Fruit fly (Drosophila melanogaster): ENCODE measurements around the gene CG6356.
A peak's percentile ranks its signal among the peaks of the same experiment; 100 is the strongest.

CG6356 gene

DNA sequence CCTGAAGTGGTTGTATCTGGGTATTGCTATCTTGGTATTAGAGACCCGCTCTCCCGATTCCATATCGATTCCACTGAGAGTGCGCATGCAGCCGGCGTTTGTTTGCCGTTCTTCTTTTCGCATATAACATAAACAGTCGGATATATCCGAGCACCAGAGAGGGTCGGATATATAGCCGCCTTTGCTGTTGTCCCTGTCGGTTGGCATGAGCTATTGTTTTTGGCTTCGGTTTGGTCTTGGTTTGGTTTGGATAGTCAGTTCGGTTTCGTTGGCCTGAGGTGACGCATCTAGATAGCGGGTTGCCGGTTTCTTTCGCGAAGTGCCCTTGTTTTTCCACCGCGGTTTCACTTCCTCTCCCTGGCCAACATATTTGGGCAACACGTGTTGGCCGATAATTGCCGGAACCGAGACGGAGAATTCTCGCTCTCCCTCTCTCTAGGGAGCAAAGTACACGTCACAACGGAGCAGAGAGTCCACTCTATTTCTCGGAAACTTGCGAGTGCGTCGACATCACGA is 10.9 kb upstream of the CG6356 start, which contains the start of gene Orct2 (continued):
- TF ChIP-seq svp (GFP tag) (peak; percentile 42), CG31627 (GFP tag; optimal IDR thresholded peaks at IDR 0.05) (no peak), CG16779 (tag; optimal IDR thresholded peaks at IDR 0.05) (peak; percentile 47), net (GFP tag; optimal IDR thresholded peaks at IDR 0.05) (peak; percentile 8), eg (GFP tag; IDR thresholded peaks at IDR 0.05) (peak; percentile 28; the same call in 2 of the 3 replicates)

DNA sequence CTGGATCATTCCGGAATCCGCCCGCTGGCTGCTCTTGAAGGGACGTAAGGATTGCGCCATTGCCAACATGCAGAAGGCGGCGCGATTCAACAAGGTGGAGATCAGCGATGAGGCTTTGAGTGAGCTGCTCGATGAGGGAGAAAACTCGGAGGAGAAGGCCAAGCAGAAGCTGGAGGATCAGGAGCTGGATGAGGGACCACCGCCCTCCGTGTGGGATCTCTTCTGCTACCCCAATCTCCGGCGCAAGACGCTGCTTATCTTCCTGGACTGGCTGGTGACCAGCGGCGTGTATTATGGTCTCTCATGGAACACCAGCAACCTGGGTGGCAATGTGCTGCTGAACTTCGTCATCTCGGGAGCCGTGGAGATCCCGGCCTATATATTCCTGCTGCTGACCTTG is 9.5 kb upstream of the CG6356 start:
- no peak for TF ChIP-seq Met (GFP tag; optimal IDR thresholded peaks at IDR 0.05)
- TF ChIP-seq CG4318 (GFP tag; optimal IDR thresholded peaks at IDR 0.05): no peak
- no peak for TF ChIP-seq achi (GFP tag; optimal IDR thresholded peaks at IDR 0.05)
- no peak for TF ChIP-seq CG8319 (GFP tag; optimal IDR thresholded peaks at IDR 0.05)
- no peak for TF ChIP-seq esn (GFP tag; optimal IDR thresholded peaks at IDR 0.05)
- no peak for TF ChIP-seq CG6163 (GFP tag; IDR thresholded peaks at IDR 0.05)
- no peak for TF ChIP-seq salr (GFP tag; optimal IDR thresholded peaks at IDR 0.05)
- no peak for TF ChIP-seq CG6792 (GFP tag; optimal IDR thresholded peaks at IDR 0.05)
- no peak for TF ChIP-seq Sox102F (GFP tag; optimal IDR thresholded peaks at IDR 0.05)
- TF ChIP-seq svp (GFP tag): no peak
- TF ChIP-seq Hr38 (GFP tag; optimal IDR thresholded peaks at IDR 0.05): no peak
- no peak for TF ChIP-seq CG6808 (GFP tag; optimal IDR thresholded peaks at IDR 0.05)
- TF ChIP-seq CG31627 (GFP tag; optimal IDR thresholded peaks at IDR 0.05): no peak

DNA sequence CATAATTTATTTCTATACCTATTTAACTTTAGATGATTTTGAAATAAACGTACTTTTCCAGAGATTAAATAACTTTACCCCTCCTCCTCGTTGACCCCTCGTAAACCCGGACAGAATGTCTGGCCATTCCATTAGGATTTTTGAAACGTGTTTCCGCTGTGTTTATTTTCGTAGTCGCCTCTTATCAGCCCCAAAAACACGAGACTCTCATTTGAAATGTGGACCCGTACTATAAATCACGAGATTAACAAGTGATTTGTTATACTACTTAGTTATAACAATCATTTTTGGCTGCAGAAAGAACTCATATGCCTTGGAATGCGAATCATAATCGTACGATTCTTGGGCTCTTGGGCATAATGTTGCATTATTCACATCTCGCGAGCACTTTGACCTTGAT is 8.3 kb upstream of the CG6356 start:
- TF ChIP-seq CG10669 (GFP tag; optimal IDR thresholded peaks at IDR 0.05) (no peak), CG7368 (GFP tag; optimal IDR thresholded peaks at IDR 0.05) (no peak), lz (GFP tag; optimal IDR thresholded peaks at IDR 0.05) (no peak), Ets96B (tag; optimal IDR thresholded peaks at IDR 0.05) (no peak), ss (GFP tag; optimal IDR thresholded peaks at IDR 0.05) (no peak), CG15336 (GFP tag; IDR thresholded peaks at IDR 0.05) (no peak), CG11902 (GFP tag; optimal IDR thresholded peaks at IDR 0.05) (no peak), net (GFP tag; optimal IDR thresholded peaks at IDR 0.05) (no peak), CG6276 (GFP tag; optimal IDR thresholded peaks at IDR 0.05) (no peak), esn (GFP tag; optimal IDR thresholded peaks at IDR 0.05) (no peak), Lpt (GFP tag; optimal IDR thresholded peaks at IDR 0.05) (no peak), CG32006 (GFP tag; optimal IDR thresholded peaks at IDR 0.05) (no peak)

DNA sequence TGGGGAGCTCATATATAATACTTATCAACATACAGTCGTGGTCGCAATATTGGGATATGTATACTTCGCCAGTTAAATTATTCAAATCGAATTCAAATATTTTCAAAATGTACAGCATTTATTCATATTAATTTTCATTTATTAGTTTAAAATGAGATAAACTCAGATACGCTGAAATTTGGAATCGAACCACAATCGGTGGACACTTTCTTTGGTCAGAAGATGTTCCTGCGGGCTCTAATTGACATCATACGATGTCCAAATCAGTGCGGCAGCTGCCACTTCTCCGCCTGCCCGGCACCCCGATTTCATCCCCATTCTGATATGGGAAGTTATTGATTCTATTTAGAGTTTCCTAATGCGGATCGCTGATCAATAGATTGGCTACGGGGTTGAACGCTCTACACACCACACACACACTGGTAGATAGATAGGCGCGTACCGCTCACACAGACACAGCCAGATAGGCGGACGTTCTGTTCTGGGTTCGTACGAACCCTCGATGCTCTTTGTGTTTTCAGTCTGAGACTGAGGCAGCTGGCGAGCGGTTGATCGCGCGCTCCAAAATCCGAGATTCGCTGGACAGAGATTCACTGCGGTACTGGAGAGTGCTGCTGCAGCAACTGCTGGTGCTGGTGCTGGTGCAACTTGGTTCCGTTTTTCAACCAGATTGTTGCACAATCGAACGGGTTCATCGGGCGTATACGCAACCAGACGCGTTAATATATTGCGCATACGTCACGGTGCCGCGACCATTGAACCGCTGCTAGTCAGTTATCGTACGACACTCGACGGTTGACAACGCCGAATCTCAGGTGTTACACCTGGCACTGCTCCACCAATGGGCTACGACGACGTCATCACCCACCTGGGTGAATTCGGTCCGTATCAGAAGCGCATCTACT is 7.4 kb upstream of the CG6356 start, which contains the start of gene Orct:
TSS of gene Orct (plus strand) at position 157 of the 905 bp plus-strand sequence.
- TF ChIP-seq CG16779 (tag; optimal IDR thresholded peaks at IDR 0.05) (peak; percentile 37), CG34406 (GFP tag; optimal IDR thresholded peaks at IDR 0.05) (peak; percentile 75), Met (GFP tag; optimal IDR thresholded peaks at IDR 0.05) (peak; percentile 79), eg (GFP tag; IDR thresholded peaks at IDR 0.05) (peak; percentile 41; the same call in 1 of the 3 replicates), pdm3 (GFP tag; optimal IDR thresholded peaks at IDR 0.05) (peak; percentile 71), dac (GFP tag; optimal IDR thresholded peaks at IDR 0.05) (peak; percentile 20), CG11902 (GFP tag; optimal IDR thresholded peaks at IDR 0.05) (peak; percentile 9), Hr4 (GFP tag; optimal IDR thresholded peaks at IDR 0.05) (peak; percentile 61), CG10631 (GFP tag; optimal IDR thresholded peaks at IDR 0.05) (peak; percentile 57), ss (GFP tag; optimal IDR thresholded peaks at IDR 0.05) (peak in 1 of 2 experiments; percentile 49), salr (GFP tag; optimal IDR thresholded peaks at IDR 0.05) (peak; percentile 17 to 24), CG7368 (GFP tag; optimal IDR thresholded peaks at IDR 0.05) (peak; percentile 19), Lpt (GFP tag; optimal IDR thresholded peaks at IDR 0.05) (peak; percentile 35), spab (GFP tag; optimal IDR thresholded peaks at IDR 0.05) (peak; percentile 47), CG6854 (GFP tag; optimal IDR thresholded peaks at IDR 0.05) (no peak), vri (GFP tag; optimal IDR thresholded peaks at IDR 0.05) (peak; percentile 89), Eip93F (GFP tag; optimal IDR thresholded peaks at IDR 0.05) (peak; percentile 35), CG31627 (GFP tag; optimal IDR thresholded peaks at IDR 0.05) (peak; percentile 58), CG11294 (GFP tag; IDR thresholded peaks at IDR 0.05) (no peak), fkh (GFP tag; optimal IDR thresholded peaks at IDR 0.05) (peak; percentile 68), Sox15 (GFP tag; optimal IDR thresholded peaks at IDR 0.05) (peak; percentile 39), esn (GFP tag; optimal IDR thresholded peaks at IDR 0.05) (peak; percentile 85), Blimp-1 (GFP tag; optimal IDR thresholded peaks at IDR 0.05) (peak; percentile 44), CG6276 (GFP tag; optimal IDR thresholded peaks at IDR 0.05) (peak; percentile 44), CG4318 (GFP tag; optimal IDR thresholded peaks at IDR 0.05) (peak; percentile 52), CG9139 (GFP tag; optimal IDR thresholded peaks at IDR 0.05) (no peak), CG6792 (GFP tag; optimal IDR thresholded peaks at IDR 0.05) (peak; percentile 65), CG3032 (tag; optimal IDR thresholded peaks at IDR 0.05) (peak; percentile 60), achi (GFP tag; optimal IDR thresholded peaks at IDR 0.05) (peak; percentile 65)
